Fruit fly (Drosophila melanogaster): ENCODE measurements around the gene Surf4.

Surf4 gene

dm6 chr3R:15319912-15320746 lies 25.8 kb downstream of the Surf4 start, which contains the start of the genes CG6276 and CG44040 (continued):
- TF ChIP-seq CG4282 (GFP tag; optimal IDR thresholded peaks at IDR 0.05): no peak
- TF ChIP-seq Med (GFP tag): peak; percentile 94
- TF ChIP-seq lov (optimal IDR thresholded peaks at IDR 0.05): no peak
- TF ChIP-seq lov (GFP tag; IDR thresholded peaks at IDR 0.05): no peak
- no peak for TF ChIP-seq Sry-β (GFP tag; optimal IDR thresholded peaks at IDR 0.05)
- TF ChIP-seq dan (GFP tag; IDR thresholded peaks at IDR 0.05): no peak
- TF ChIP-seq cwo (GFP tag; optimal IDR thresholded peaks at IDR 0.05): peak; percentile 6
- TF ChIP-seq ab (GFP tag; optimal IDR thresholded peaks at IDR 0.05): no peak
- TF ChIP-seq YL-1 (GFP tag; optimal IDR thresholded peaks at IDR 0.05): peak; percentile 6
- no peak for TF ChIP-seq CG10321 (GFP tag; IDR thresholded peaks at IDR 0.05)
- TF ChIP-seq btn (GFP tag; optimal IDR thresholded peaks at IDR 0.05): no peak
- peak; percentile 32 for TF ChIP-seq CG10147 (GFP tag; optimal IDR thresholded peaks at IDR 0.05)
- TF ChIP-seq CG13894 (tag; optimal IDR thresholded peaks at IDR 0.05): peak; percentile 20
- no peak for TF ChIP-seq Bdp1 (GFP tag; optimal IDR thresholded peaks at IDR 0.05)
- peak; percentile 43 for TF ChIP-seq CG10209 (GFP tag; optimal IDR thresholded peaks at IDR 0.05)
- TF ChIP-seq Atf3 (GFP tag; optimal IDR thresholded peaks at IDR 0.05): no peak
- TF ChIP-seq CG18262 (tag; optimal IDR thresholded peaks at IDR 0.05): peak; percentile 48
- TF ChIP-seq CG11085 (GFP tag; IDR thresholded peaks at IDR 0.05): no peak
- TF ChIP-seq E2f1 (GFP tag; IDR thresholded peaks at IDR 0.05): 0 out of 2 replicates have a peak, but pooled peaks have one; percentile 32
- 0 out of 2 replicates have a peak, but pooled peaks have one; percentile 15 for TF ChIP-seq dati (GFP tag; IDR thresholded peaks at IDR 0.05)
- no peak for TF ChIP-seq Hey (tag; optimal IDR thresholded peaks at IDR 0.05)
- TF ChIP-seq lmd (GFP tag; IDR thresholded peaks at IDR 0.05): peak; percentile 32; the same call in 1 of the 2 replicates
- peak; percentile 23; the same call in 1 of the 2 replicates for TF ChIP-seq aop (GFP tag; IDR thresholded peaks at IDR 0.05)
- TF ChIP-seq Spps (tag; optimal IDR thresholded peaks at IDR 0.05): no peak
- TF ChIP-seq Dip3 (GFP tag; optimal IDR thresholded peaks at IDR 0.05): peak; percentile 9
- no peak for TF ChIP-seq wek (GFP tag; optimal IDR thresholded peaks at IDR 0.05)
- no peak for TF ChIP-seq chm (GFP tag; IDR thresholded peaks at IDR 0.05)
- TF ChIP-seq Sin3A (optimal IDR thresholded peaks at IDR 0.05): peak; percentile 8
- TF ChIP-seq gcm (GFP tag; optimal IDR thresholded peaks at IDR 0.05): peak; percentile 40
- peak; percentile 4 for TF ChIP-seq D19B (GFP tag; optimal IDR thresholded peaks at IDR 0.05)
- TF ChIP-seq sqz (GFP tag; optimal IDR thresholded peaks at IDR 0.05): no peak
- TF ChIP-seq Kr (GFP tag; optimal IDR thresholded peaks at IDR 0.05): no peak
- peak; percentile 37 for TF ChIP-seq CG9876 (GFP tag; optimal IDR thresholded peaks at IDR 0.05)
- no peak for TF ChIP-seq yki (optimal IDR thresholded peaks at IDR 0.05)
- TF ChIP-seq CG10543 (GFP tag; optimal IDR thresholded peaks at IDR 0.05): peak; percentile 69
- TF ChIP-seq ftz-f1 (GFP tag; optimal IDR thresholded peaks at IDR 0.05): no peak
- peak; percentile 33 for TF ChIP-seq Hsf (GFP tag; optimal IDR thresholded peaks at IDR 0.05)
- peak; percentile 23 for TF ChIP-seq vfl (GFP tag; optimal IDR thresholded peaks at IDR 0.05)
- no peak for TF ChIP-seq rib (GFP tag; IDR thresholded peaks at IDR 0.05)
- 0 out of 3 replicates have a peak, but pooled peaks have one; percentile 30 for TF ChIP-seq CG14050 (GFP tag; IDR thresholded peaks at IDR 0.05)
- peak; percentile 42 for TF ChIP-seq Nf-YC (tag; optimal IDR thresholded peaks at IDR 0.05)
- TF ChIP-seq CG11398 (GFP tag; optimal IDR thresholded peaks at IDR 0.05): peak; percentile 31
- peak; percentile 14 for TF ChIP-seq CG30020 (tag; optimal IDR thresholded peaks at IDR 0.05)
- no peak for TF ChIP-seq zfh1 (GFP tag; IDR thresholded peaks at IDR 0.05)
- no peak for TF ChIP-seq Nf-YA (GFP tag; IDR thresholded peaks at IDR 0.05)
- TF ChIP-seq sob (GFP tag; IDR thresholded peaks at IDR 0.05): peak; percentile 56
- TF ChIP-seq br (optimal IDR thresholded peaks at IDR 0.05): no peak
- peak; percentile 22 for TF ChIP-seq CG17359 (tag; optimal IDR thresholded peaks at IDR 0.05)
- peak; percentile 73 for TF ChIP-seq CG13624 (GFP tag; optimal IDR thresholded peaks at IDR 0.05)
- TF ChIP-seq emc (GFP tag; optimal IDR thresholded peaks at IDR 0.05): no peak
- no peak for TF ChIP-seq CG6654 (GFP tag; optimal IDR thresholded peaks at IDR 0.05)
